Worm (Caenorhabditis elegans) whole organism, young adult: ENCODE results near the gene W03C9.6.
A peak's percentile ranks its signal among the peaks of the same experiment; 100 is the strongest.

ENCODE experiments used
- C06A6.2 ChIP-seq: fragments of 200-800 bp; sonication (Bioruptor generic); conservative IDR thresholded peaks from 2 replicates; pipeline ENCODE4 v1.3.6; 2022; ENCODE audit warnings: missing genetic modification characterization, missing compliant biosample characterization
- F49E8.2 ChIP-seq: sonication (generic microtip); optimal IDR thresholded peaks from 3 replicates; lab custom pipeline; 2017; ENCODE audit warnings: missing genetic modification characterization, mild to moderate bottlenecking, missing compliant biosample characterization, antibody characterized with exemption, moderate library complexity; ENCODE audit not compliant: insufficient read depth
- F52B5.7 ChIP-seq: sonication (generic microtip); optimal IDR thresholded peaks from 2 replicates; lab custom pipeline; 2016; ENCODE audit warnings: mild to moderate bottlenecking, missing genetic modification characterization, missing compliant biosample characterization
- F57A8.1 ChIP-seq: fragments of 200-800 bp; sonication (Bioruptor generic); optimal IDR thresholded peaks from 2 replicates; lab custom pipeline; 2018; ENCODE audit warnings: mild to moderate bottlenecking, missing genetic modification characterization, moderate library complexity, missing compliant biosample characterization
- Y53F4B.3 ChIP-seq: fragments of 200-800 bp; sonication (Bioruptor generic); IDR thresholded peaks from 2 replicates; pipeline ENCODE4 v1.3.6; 2022; ENCODE audit warnings: missing genetic modification reagents, missing genetic modification characterization, missing compliant biosample characterization
- Y56A3A.18 ChIP-seq: fragments of 200-800 bp; sonication (Bioruptor generic); IDR thresholded peaks from 2 replicates; pipeline ENCODE4 v1.3.6; 2022; ENCODE audit warnings: missing genetic modification reagents, missing genetic modification characterization, missing compliant biosample characterization
- Y67H2A.10 ChIP-seq: fragments of 200-800 bp; sonication (Bioruptor generic); conservative IDR thresholded peaks from 2 replicates; pipeline ENCODE4 v1.3.6; 2022; ENCODE audit warnings: missing genetic modification reagents, missing genetic modification characterization, missing compliant biosample characterization
- Y79H2A.3 ChIP-seq: fragments of 200-800 bp; sonication (Bioruptor generic); conservative IDR thresholded peaks from 2 replicates; pipeline ENCODE4 v1.3.6; 2022; ENCODE audit warnings: missing genetic modification reagents, missing genetic modification characterization, missing compliant biosample characterization
- aptf-2 ChIP-seq: fragments of 200-800 bp; sonication (Bioruptor generic); conservative IDR thresholded peaks from 2 replicates; pipeline ENCODE4 v1.3.6; 2022; ENCODE audit warnings: missing genetic modification reagents, missing genetic modification characterization, missing compliant biosample characterization
- aptf-3 ChIP-seq: fragments of 200-800 bp; sonication (Bioruptor generic); IDR thresholded peaks from 2 replicates; pipeline ENCODE4 v1.3.6; 2022; ENCODE audit warnings: missing genetic modification characterization, missing compliant biosample characterization
- atf-7 ChIP-seq: sonication (generic microtip); optimal IDR thresholded peaks from 2 replicates; lab custom pipeline; 2017; ENCODE audit warnings: mild to moderate bottlenecking, missing genetic modification characterization, missing compliant biosample characterization
- cebp-2 ChIP-seq: fragments of 200-800 bp; sonication (Bioruptor generic); IDR thresholded peaks from 2 replicates; pipeline ENCODE4 v1.3.6; 2022; ENCODE audit warnings: missing genetic modification characterization, missing compliant biosample characterization
- ceh-58 ChIP-seq: fragments of 200-800 bp; sonication (Bioruptor generic); IDR thresholded peaks from 2 replicates; pipeline ENCODE4 v1.3.6; 2022; ENCODE audit warnings: missing genetic modification characterization, missing compliant biosample characterization
- ceh-91 ChIP-seq: fragments of 200-800 bp; sonication (Bioruptor generic); IDR thresholded peaks from 2 replicates; pipeline ENCODE4 v1.3.6; 2022; ENCODE audit warnings: missing genetic modification reagents, missing genetic modification characterization, missing compliant biosample characterization
- die-1 ChIP-seq: sonication (generic microtip); optimal IDR thresholded peaks from 2 replicates; lab custom pipeline; 2016; ENCODE audit warnings: missing genotype, mild to moderate bottlenecking, missing genetic modification characterization, missing compliant biosample characterization
- dpl-1 ChIP-seq: fragments of 150-350 bp; optimal IDR thresholded peaks from 2 replicates; lab custom pipeline; 2014; ENCODE audit warnings: missing biosample characterization, missing genetic modification reagents, missing genetic modification characterization
- egl-18 ChIP-seq: fragments of 200-800 bp; sonication (Bioruptor generic); IDR thresholded peaks from 2 replicates; pipeline ENCODE4 v1.3.6; 2022; ENCODE audit warnings: missing genetic modification reagents, missing genetic modification characterization, missing compliant biosample characterization
- egl-44 ChIP-seq: fragments of 200-800 bp; sonication (Bioruptor generic); IDR thresholded peaks from 2 replicates; pipeline ENCODE4 v1.3.6; 2022; ENCODE audit warnings: missing genetic modification reagents, missing genetic modification characterization, missing compliant biosample characterization
- egrh-3 ChIP-seq: fragments of 200-800 bp; sonication (Bioruptor generic); IDR thresholded peaks from 2 replicates; pipeline ENCODE4 v1.3.6; 2022; ENCODE audit warnings: missing genetic modification reagents, missing genetic modification characterization, missing compliant biosample characterization
- ekl-4 ChIP-seq: fragments of 200-800 bp; sonication (Bioruptor generic); IDR thresholded peaks from 2 replicates; pipeline ENCODE4 v1.3.6; 2022; ENCODE audit warnings: missing genetic modification reagents, missing genetic modification characterization, missing compliant biosample characterization
- fkh-3 ChIP-seq: sonication (generic microtip); optimal IDR thresholded peaks from 2 replicates; lab custom pipeline; 2016; ENCODE audit warnings: mild to moderate bottlenecking, missing genetic modification characterization, missing compliant biosample characterization
- gei-17 ChIP-seq: fragments of 200-800 bp; sonication (Bioruptor generic); optimal IDR thresholded peaks from 2 replicates; lab custom pipeline; 2018; ENCODE audit warnings: mild to moderate bottlenecking, missing genetic modification characterization, missing compliant biosample characterization
- hlh-26 ChIP-seq: fragments of 200-800 bp; sonication (Bioruptor generic); conservative IDR thresholded peaks from 2 replicates; pipeline ENCODE4 v1.3.6; 2022; ENCODE audit warnings: missing genetic modification reagents, missing genetic modification characterization, missing compliant biosample characterization
- hmg-1.2 ChIP-seq: fragments of 200-800 bp; sonication (Bioruptor generic); IDR thresholded peaks from 2 replicates; pipeline ENCODE4 v1.3.6; 2022; ENCODE audit warnings: missing genetic modification reagents, missing genetic modification characterization, missing compliant biosample characterization
- hsf-1 ChIP-seq: fragments of 200-800 bp; sonication (Bioruptor generic); IDR thresholded peaks from 2 replicates; pipeline ENCODE4 v1.3.6; 2022; ENCODE audit warnings: missing genetic modification reagents, missing genetic modification characterization, missing compliant biosample characterization
- lag-1 ChIP-seq: fragments of 200-800 bp; sonication (Bioruptor generic); IDR thresholded peaks from 2 replicates; pipeline ENCODE4 v1.3.6; 2022; ENCODE audit warnings: missing genetic modification reagents, missing genetic modification characterization, missing compliant biosample characterization
- let-526 ChIP-seq: fragments of 200-800 bp; sonication (Bioruptor generic); IDR thresholded peaks from 2 replicates; pipeline ENCODE4 v1.3.6; 2022; ENCODE audit warnings: missing genetic modification reagents, missing genetic modification characterization, missing compliant biosample characterization
- lin-26 ChIP-seq: fragments of 200-800 bp; sonication (Bioruptor generic); IDR thresholded peaks from 2 replicates; pipeline ENCODE4 v1.3.6; 2022; ENCODE audit warnings: missing genetic modification reagents, missing genetic modification characterization, missing compliant biosample characterization
- lin-35 ChIP-seq, 3 experiments: fragments of 150-350 bp in 2 of 3; sonication (generic microtip) in 1 of 3; optimal IDR thresholded peaks; 2 replicates each; lab custom pipeline; 2014 to 2018; ENCODE audit warnings: missing biosample characterization in 3 of 3, missing genetic modification characterization in 3 of 3, missing genetic modification reagents in 3 of 3
- lin-40 ChIP-seq: sonication (generic microtip); optimal IDR thresholded peaks from 2 replicates; lab custom pipeline; 2016; ENCODE audit warnings: missing genetic modification characterization, mild to moderate bottlenecking, missing compliant biosample characterization, missing genotype, missing genetic modification reagents
- lin-54 ChIP-seq: fragments of 200-800 bp; sonication (Bioruptor generic); optimal IDR thresholded peaks from 2 replicates; lab custom pipeline; 2018; ENCODE audit warnings: mild to moderate bottlenecking, missing genetic modification characterization, missing compliant biosample characterization
- lir-1 ChIP-seq: fragments of 200-800 bp; sonication (Bioruptor generic); conservative IDR thresholded peaks from 2 replicates; pipeline ENCODE4 v1.3.6; 2022; ENCODE audit warnings: missing genetic modification reagents, missing genetic modification characterization, missing compliant biosample characterization
- madf-6 ChIP-seq: fragments of 200-800 bp; sonication (Bioruptor generic); IDR thresholded peaks from 2 replicates; pipeline ENCODE4 v1.3.6; 2022; ENCODE audit warnings: missing genetic modification reagents, missing genetic modification characterization, missing compliant biosample characterization
- madf-8 ChIP-seq: fragments of 200-800 bp; sonication (Bioruptor generic); conservative IDR thresholded peaks from 2 replicates; pipeline ENCODE4 v1.3.6; 2022; ENCODE audit warnings: missing genetic modification reagents, missing genetic modification characterization, missing compliant biosample characterization
- mel-28 ChIP-seq: sonication (generic microtip); optimal IDR thresholded peaks from 2 replicates; lab custom pipeline; 2016; ENCODE audit warnings: borderline replicate concordance, mild to moderate bottlenecking, missing genetic modification characterization, missing compliant biosample characterization
- mxl-1 ChIP-seq: sonication (generic microtip); optimal IDR thresholded peaks from 2 replicates; lab custom pipeline; 2016; ENCODE audit warnings: missing genetic modification characterization, missing compliant biosample characterization
- nfya-2 ChIP-seq: fragments of 200-800 bp; sonication (Bioruptor generic); IDR thresholded peaks from 2 replicates; pipeline ENCODE4 v1.3.6; 2022; ENCODE audit warnings: missing genetic modification reagents, missing genetic modification characterization, missing compliant biosample characterization
- nhr-80 ChIP-seq: sonication (generic microtip); optimal IDR thresholded peaks from 2 replicates; lab custom pipeline; 2016; ENCODE audit warnings: missing genetic modification characterization, missing compliant biosample characterization
- pbrm-1 ChIP-seq: fragments of 200-800 bp; sonication (Bioruptor generic); IDR thresholded peaks from 2 replicates; pipeline ENCODE4 v1.3.6; 2022; ENCODE audit warnings: missing genetic modification reagents, missing genetic modification characterization, missing compliant biosample characterization
- rec-8 ChIP-seq, 2 experiments: sonication (generic microtip); optimal IDR thresholded peaks; 2 replicates each; lab custom pipeline; 2016; ENCODE audit warnings: mild to moderate bottlenecking in 2 of 2, missing genetic modification characterization in 2 of 2, missing genetic modification reagents in 2 of 2, missing genotype in 2 of 2, missing biosample characterization in 1 of 2, missing compliant biosample characterization in 1 of 2, moderate library complexity in 1 of 2
- repo-1 ChIP-seq: sonication (generic microtip); optimal IDR thresholded peaks from 2 replicates; lab custom pipeline; 2017; ENCODE audit warnings: mild to moderate bottlenecking, missing genetic modification characterization, missing compliant biosample characterization
- sea-2 ChIP-seq: fragments of 200-800 bp; sonication (Bioruptor generic); IDR thresholded peaks from 2 replicates; pipeline ENCODE4 v1.3.6; 2022; ENCODE audit warnings: missing genetic modification characterization, missing compliant biosample characterization
- snpc-3.4 ChIP-seq: sonication (generic microtip); optimal IDR thresholded peaks from 2 replicates; lab custom pipeline; 2017; ENCODE audit warnings: missing genetic modification characterization, mild to moderate bottlenecking, missing compliant biosample characterization, antibody characterized with exemption, moderate library complexity, missing genotype, missing genetic modification reagents
- snpc-4 ChIP-seq, 5 experiments: fragments of 150-350 bp in 1 of 5; sonication (generic microtip) in 4 of 5; optimal IDR thresholded peaks; 2 replicates each; lab custom pipeline; 2014 to 2018; ENCODE audit warnings: missing genetic modification characterization in 5 of 5, missing biosample characterization in 3 of 5, antibody characterized with exemption in 2 of 5, mild to moderate bottlenecking in 2 of 5, missing compliant biosample characterization in 2 of 5, missing genotype in 2 of 5, moderate library complexity in 2 of 5, missing genetic modification reagents in 1 of 5
- somi-1 ChIP-seq: fragments of 200-800 bp; sonication (Bioruptor generic); optimal IDR thresholded peaks from 2 replicates; lab custom pipeline; 2018; ENCODE audit warnings: mild to moderate bottlenecking, missing genetic modification characterization, missing compliant biosample characterization
- tbx-9 ChIP-seq: sonication (generic microtip); optimal IDR thresholded peaks from 2 replicates; lab custom pipeline; 2016; ENCODE audit warnings: borderline replicate concordance, missing genetic modification characterization, inconsistent platforms, missing compliant biosample characterization
- zfh-2 ChIP-seq: fragments of 200-800 bp; sonication (Bioruptor generic); conservative IDR thresholded peaks from 2 replicates; pipeline ENCODE4 v1.3.6; 2022; ENCODE audit warnings: missing genetic modification reagents, missing genetic modification characterization, missing compliant biosample characterization

The W03C9.6 gene

DNA sequence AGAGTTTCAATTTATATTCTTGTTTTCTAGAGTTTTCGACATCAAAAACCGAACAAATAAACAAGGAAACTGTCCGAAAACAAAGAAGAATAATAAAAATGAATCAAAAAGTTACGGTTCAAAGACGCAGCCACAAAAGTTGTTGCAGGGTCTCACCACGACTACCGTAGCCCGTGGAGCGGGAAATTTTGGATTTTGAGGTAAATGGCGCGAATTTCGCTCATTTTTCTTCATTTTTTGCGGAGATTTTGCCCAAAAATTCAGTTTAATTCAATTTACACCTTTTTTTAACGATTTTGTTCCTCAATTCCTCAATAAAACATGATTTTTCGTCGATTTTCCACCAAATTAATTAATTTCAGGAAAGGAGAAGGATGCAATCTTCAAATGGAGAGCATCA lies 14.0 kb downstream of the W03C9.6 start, which contains the start of gene mex-1 (continued):
- TF ChIP-seq let-526 (no peak), lin-54 (GFP tag; lab: Kevin White, UChicago) (peak; percentile 92), repo-1 (tag; lab: Kevin White, UChicago) (no peak), C06A6.2 (no peak), nhr-80 (tag; lab: Kevin White, UChicago) (no peak), aptf-3 (GFP tag; lab: Robert Waterston, UW) (no peak), lir-1 (GFP tag; lab: Robert Waterston, UW) (peak; percentile 66; the same call in 1 of the 2 replicates), Y53F4B.3 (GFP tag; lab: Robert Waterston, UW) (0 out of 2 replicates have a peak, but pooled peaks have one; percentile 31), fkh-3 (tag; lab: Kevin White, UChicago) (no peak), mel-28 (no peak), somi-1 (no peak), mxl-1 (tag; lab: Kevin White, UChicago) (no peak), hmg-1.2 (GFP tag; lab: Robert Waterston, UW) (peak; percentile 70), pbrm-1 (GFP tag; lab: Robert Waterston, UW) (peak; percentile 87), aptf-2 (GFP tag; lab: Robert Waterston, UW) (0 out of 2 replicates have a peak, but pooled peaks have one; percentile 56), Y67H2A.10 (GFP tag; lab: Robert Waterston, UW) (0 out of 2 replicates have a peak, but pooled peaks have one; percentile 33), egl-44 (no peak), F49E8.2 (tag; lab: Kevin White, UChicago) (peak; percentile 78), ekl-4 (GFP tag; lab: Robert Waterston, UW) (peak; percentile 91), die-1 (no peak), F52B5.7 (tag; lab: Kevin White, UChicago) (no peak), atf-7 (no peak), madf-6 (GFP tag; lab: Robert Waterston, UW) (peak; percentile 100), dpl-1 (GFP tag; lab: Kevin White, UChicago) (peak; percentile 97), sea-2 (GFP tag; lab: Robert Waterston, UW) (no peak), lin-40 (tag; lab: Kevin White, UChicago) (no peak), tbx-9 (tag; lab: Kevin White, UChicago) (no peak), rec-8 (tag; optimal IDR thresholded peaks at IDR 0.05; lab: Kevin White, UChicago) (no peak), Y79H2A.3 (GFP tag; lab: Robert Waterston, UW) (peak; percentile 78)

DNA sequence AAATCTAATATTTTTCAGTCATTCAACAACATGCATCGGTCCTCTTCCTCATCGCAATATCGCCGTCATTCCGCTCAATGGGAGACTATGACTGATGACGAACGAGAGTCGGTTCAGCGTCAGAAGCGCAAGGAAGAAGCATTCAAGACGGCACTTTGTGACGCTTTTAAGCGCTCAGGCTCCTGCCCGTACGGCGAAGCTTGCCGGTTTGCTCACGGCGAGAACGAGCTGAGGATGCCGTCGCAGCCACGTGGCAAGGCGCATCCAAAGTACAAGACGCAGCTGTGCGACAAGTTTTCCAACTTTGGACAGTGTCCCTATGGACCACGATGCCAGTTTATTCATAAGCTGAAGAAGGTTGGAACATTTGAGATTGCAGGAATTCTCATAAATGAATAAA lies 14.7 kb downstream of the W03C9.6 start:
- no peak for TF ChIP-seq F57A8.1 (GFP tag; lab: Kevin White, UChicago)
- TF ChIP-seq nfya-2, result no peak
- no peak for TF ChIP-seq lin-35 (GFP tag; optimal IDR thresholded peaks at IDR 0.05; lab: Kevin White, UChicago)
- no peak for TF ChIP-seq lag-1
- no peak for TF ChIP-seq Y56A3A.18 (GFP tag; lab: Robert Waterston, UW)
- no peak for TF ChIP-seq gei-17 (GFP tag; lab: Kevin White, UChicago)
- no peak for TF ChIP-seq tbx-9 (tag; lab: Kevin White, UChicago)
- TF ChIP-seq let-526, result no peak
- TF ChIP-seq ceh-58, result no peak
- 0 out of 2 replicates have a peak, but pooled peaks have one; percentile 24 for TF ChIP-seq hsf-1 (GFP tag; lab: Robert Waterston, UW)
- TF ChIP-seq egrh-3 (GFP tag; lab: Robert Waterston, UW), result no peak
- TF ChIP-seq hmg-1.2 (GFP tag; lab: Robert Waterston, UW), result 0 out of 2 replicates have a peak, but pooled peaks have one; percentile 3
- no peak for TF ChIP-seq snpc-3.4
- TF ChIP-seq cebp-2, result no peak
- TF ChIP-seq lin-54 (GFP tag; lab: Kevin White, UChicago), result no peak
- TF ChIP-seq hlh-26, result no peak
- TF ChIP-seq madf-8 (GFP tag; lab: Robert Waterston, UW), result no peak
- TF ChIP-seq ceh-91, result no peak
- TF ChIP-seq lir-1 (GFP tag; lab: Robert Waterston, UW), result no peak
- 0 out of 2 replicates have a peak, but pooled peaks have one; percentile 9 for TF ChIP-seq lin-26
- peak; percentile 55; the same call in 1 of the 2 replicates for TF ChIP-seq zfh-2 (GFP tag; lab: Robert Waterston, UW)
- no peak for TF ChIP-seq snpc-4 (GFP tag; optimal IDR thresholded peaks at IDR 0.05; lab: Kevin White, UChicago)
- TF ChIP-seq snpc-4 (tag; optimal IDR thresholded peaks at IDR 0.05; lab: Kevin White, UChicago), result no peak
- TF ChIP-seq egl-44, result no peak
- no peak for TF ChIP-seq egl-18 (GFP tag; lab: Robert Waterston, UW)
